Worm (Caenorhabditis elegans): ENCODE measurements around the gene mrp-6.

DNA sequence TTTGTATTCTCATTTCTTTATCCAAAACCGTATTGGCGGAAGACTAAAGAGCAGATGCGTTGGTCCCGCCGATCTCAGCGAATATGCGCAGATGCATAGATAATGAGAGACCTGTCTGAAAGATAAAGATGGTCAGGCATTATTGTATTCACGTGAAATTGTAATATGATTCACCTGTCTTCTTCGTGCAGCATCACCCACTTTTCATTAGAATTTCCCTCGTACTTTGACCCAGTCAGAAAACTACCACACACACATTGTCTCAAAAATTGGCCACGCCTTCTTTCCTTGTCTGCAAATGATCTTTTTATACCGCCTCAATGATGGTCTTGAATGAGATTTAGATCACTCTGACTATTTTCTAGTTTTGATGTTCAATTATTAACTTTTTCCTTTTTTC lies 40.5 kb downstream of the mrp-6 start:
- TF ChIP-seq nhr-11 (tag; optimal IDR thresholded peaks at IDR 0.05) (no peak), nhr-77 (tag; optimal IDR thresholded peaks at IDR 0.05) (no peak), elt-2 (tag; optimal IDR thresholded peaks at IDR 0.05) (no peak), elt-1 (tag; optimal IDR thresholded peaks at IDR 0.05) (no peak), ztf-4 (tag; optimal IDR thresholded peaks at IDR 0.05) (no peak), ceh-16 (tag; optimal IDR thresholded peaks at IDR 0.05) (no peak), nhr-237 (tag; optimal IDR thresholded peaks at IDR 0.05) (no peak)

Data from whole organism, L3 larva.